Worm (Caenorhabditis elegans): ENCODE data around the gene W03C9.8.

Gene W03C9.8

DNA sequence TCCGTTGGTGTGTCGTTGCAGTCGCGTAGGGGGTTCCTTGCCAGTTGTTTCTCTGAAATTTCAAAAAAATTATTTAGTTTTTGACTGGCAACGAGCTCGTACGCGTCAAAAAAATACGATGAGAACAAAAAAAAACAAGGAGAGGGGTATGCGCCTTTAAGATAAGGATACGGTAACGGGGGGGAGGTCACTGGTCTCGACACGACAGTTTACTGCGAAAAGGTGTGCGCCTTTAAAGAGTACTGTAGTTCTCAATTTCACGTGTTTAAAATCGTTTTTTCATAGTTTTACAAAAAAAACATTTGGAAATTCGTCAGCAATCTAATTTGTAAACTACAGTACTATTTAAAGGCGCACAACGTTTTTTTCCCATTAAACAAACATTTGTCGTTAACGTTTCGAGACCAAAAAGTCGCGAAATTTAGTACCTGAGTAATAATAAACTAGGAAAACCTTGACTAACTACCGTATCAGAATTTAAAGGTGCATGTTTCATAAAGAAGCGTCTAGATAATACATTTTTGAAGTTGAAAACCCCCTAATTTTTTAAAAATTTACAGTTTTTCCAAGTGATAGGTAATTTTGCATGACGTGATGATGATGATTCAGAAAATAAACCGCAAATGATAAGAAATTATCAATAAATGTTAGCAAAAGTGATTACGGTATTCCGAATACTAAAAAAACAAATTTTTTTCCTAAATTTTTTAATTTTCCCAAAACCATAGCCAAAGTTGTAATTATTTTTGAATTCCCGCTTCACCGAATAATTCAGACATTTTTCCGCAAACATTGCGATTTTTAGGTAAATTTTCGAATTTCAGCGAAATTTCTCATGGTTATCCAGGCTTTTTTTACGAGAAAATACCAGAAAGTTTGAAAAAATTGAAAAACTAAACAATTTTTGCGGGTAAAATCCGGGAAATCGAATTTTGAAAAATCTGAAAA, 25.8 kb downstream of the W03C9.8 start (continued):
- 0 out of 2 replicates have a peak, but pooled peaks have one; percentile 36 for TF ChIP-seq ztf-28 (GFP tag; IDR thresholded peaks at IDR 0.05)
- TF ChIP-seq mcd-1 (GFP tag; IDR thresholded peaks at IDR 0.05): 0 out of 2 replicates have a peak, but pooled peaks have one; percentile 24
- TF ChIP-seq ceh-100 (GFP tag; IDR thresholded peaks at IDR 0.05): no peak
- TF ChIP-seq bed-1 (GFP tag; IDR thresholded peaks at IDR 0.05): no peak
- no peak for TF ChIP-seq him-1 (tag; optimal IDR thresholded peaks at IDR 0.05)
- TF ChIP-seq Y53G8AR.9 (GFP tag; conservative IDR thresholded peaks at IDR 0.05): no peak
- TF ChIP-seq snpc-1.1 (tag; optimal IDR thresholded peaks at IDR 0.05; ENCODE audit: insufficient read depth): no peak
- no peak; the same call in 1 of the 2 replicates for TF ChIP-seq lir-1 (GFP tag; conservative IDR thresholded peaks at IDR 0.05)
- peak; percentile 47 for TF ChIP-seq lin-40 (tag; optimal IDR thresholded peaks at IDR 0.05)
- TF ChIP-seq somi-1 (GFP tag; optimal IDR thresholded peaks at IDR 0.05): no peak
- no peak for TF ChIP-seq attf-5 (GFP tag; optimal IDR thresholded peaks at IDR 0.05)
- peak; percentile 85; the same call in 1 of the 2 replicates for TF ChIP-seq cebp-2 (GFP tag; IDR thresholded peaks at IDR 0.05)
- peak in 1 of 3 experiments; percentile 22 for TF ChIP-seq lin-35 (GFP tag; optimal IDR thresholded peaks at IDR 0.05)
- no peak; the same call in 1 of the 2 replicates for TF ChIP-seq hmg-1.2 (GFP tag; IDR thresholded peaks at IDR 0.05)
- peak; percentile 42 for TF ChIP-seq B0336.3 (GFP tag; IDR thresholded peaks at IDR 0.05)
- TF ChIP-seq efl-1 (GFP tag; optimal IDR thresholded peaks at IDR 0.05): peak; percentile 33
- TF ChIP-seq snpc-4 (GFP tag; optimal IDR thresholded peaks at IDR 0.05): no peak
- TF ChIP-seq snpc-4 (tag; optimal IDR thresholded peaks at IDR 0.05): peak in 1 of 4 experiments; percentile 30
- no peak for TF ChIP-seq madf-10 (tag; optimal IDR thresholded peaks at IDR 0.05)
- no peak for TF ChIP-seq nhr-120 (GFP tag; IDR thresholded peaks at IDR 0.05)
- peak; percentile 32 for TF ChIP-seq K12H6.12 (tag; optimal IDR thresholded peaks at IDR 0.05)
- 0 out of 2 replicates have a peak, but pooled peaks have one; percentile 28 for TF ChIP-seq attf-3 (GFP tag; conservative IDR thresholded peaks at IDR 0.05)
- 0 out of 2 replicates have a peak, but pooled peaks have one; percentile 58 for TF ChIP-seq F37B4.10 (GFP tag; IDR thresholded peaks at IDR 0.05)
- no peak for TF ChIP-seq nfyb-1 (GFP tag; IDR thresholded peaks at IDR 0.05)
- no peak for TF ChIP-seq Y53F4B.3 (GFP tag; IDR thresholded peaks at IDR 0.05)
- no peak for TF ChIP-seq ceh-58 (GFP tag; IDR thresholded peaks at IDR 0.05)
- peak; percentile 34 for TF ChIP-seq fkh-3 (tag; optimal IDR thresholded peaks at IDR 0.05)
- no peak for TF ChIP-seq B0261.1 (tag; optimal IDR thresholded peaks at IDR 0.05)
- TF ChIP-seq F23B12.7 (tag; optimal IDR thresholded peaks at IDR 0.05; ENCODE audit: insufficient read depth): no peak
- no peak for TF ChIP-seq snpc-1.3 (tag; optimal IDR thresholded peaks at IDR 0.05; ENCODE audit: insufficient read depth)
- TF ChIP-seq hlh-26 (GFP tag; conservative IDR thresholded peaks at IDR 0.05): no peak
- no peak for TF ChIP-seq T26A5.8 (tag; optimal IDR thresholded peaks at IDR 0.05)
- TF ChIP-seq F49E8.2 (tag; optimal IDR thresholded peaks at IDR 0.05; ENCODE audit: insufficient read depth): no peak

DNA sequence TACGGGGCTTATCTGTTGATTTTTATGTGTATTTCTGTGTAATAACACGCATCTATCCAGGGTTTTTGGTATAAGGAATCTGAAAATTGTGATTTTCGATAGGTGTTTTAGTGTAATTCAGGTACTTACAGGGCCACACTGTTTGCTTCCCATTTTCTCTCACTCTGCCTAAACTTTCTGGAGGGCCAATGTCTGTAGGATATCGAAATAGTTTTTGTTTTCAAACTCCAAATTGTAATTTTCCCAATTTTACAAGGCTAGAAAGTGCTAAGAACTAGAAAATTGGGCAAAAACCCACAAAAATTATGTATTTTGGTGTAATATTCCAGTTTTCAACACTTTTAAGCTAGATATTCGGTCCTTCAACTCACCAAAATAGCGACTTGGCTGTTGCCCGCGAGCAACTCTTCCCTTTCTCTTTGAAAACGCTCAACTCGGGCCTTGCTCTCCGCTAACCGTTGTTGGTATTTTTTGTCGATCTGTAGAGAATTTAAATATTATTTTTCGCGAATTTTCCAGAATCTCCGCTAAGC, 28.2 kb downstream of the W03C9.8 start:
- TF ChIP-seq lin-35 (GFP tag; optimal IDR thresholded peaks at IDR 0.05): peak in 1 of 3 experiments; percentile 4
- TF ChIP-seq lsl-1 (GFP tag; optimal IDR thresholded peaks at IDR 0.05): no peak
- TF ChIP-seq snpc-1.1 (tag; optimal IDR thresholded peaks at IDR 0.05; ENCODE audit: insufficient read depth): no peak
